Worm (Caenorhabditis elegans) whole organism, late embryonic: ENCODE results near the gene srw-100.

ENCODE experiments used
- T23F11.4 ChIP-seq: fragments of 200-800 bp; sonication (Bioruptor generic); optimal IDR thresholded peaks from 2 replicates; lab custom pipeline; 2018; ENCODE audit warnings: mild to moderate bottlenecking, missing genetic modification characterization, missing compliant biosample characterization
- ahr-1 ChIP-seq: sonication (generic microtip); optimal IDR thresholded peaks from 2 replicates; lab custom pipeline; 2016; ENCODE audit warnings: missing genetic modification characterization, missing compliant biosample characterization
- ama-1 ChIP-seq: fragments of 150-350 bp; optimal IDR thresholded peaks from 2 replicates; lab custom pipeline; 2014
- ceh-24 ChIP-seq: sonication (generic microtip); optimal IDR thresholded peaks from 2 replicates; lab custom pipeline; 2016; ENCODE audit warnings: mild to moderate bottlenecking, missing genetic modification characterization, missing compliant biosample characterization
- ceh-9 ChIP-seq: sonication (generic microtip); optimal IDR thresholded peaks from 2 replicates; lab custom pipeline; 2016; ENCODE audit warnings: mild to moderate bottlenecking, missing genetic modification characterization, inconsistent platforms, missing compliant biosample characterization
- fkh-10 ChIP-seq: fragments of 150-350 bp; optimal IDR thresholded peaks from 2 replicates; lab custom pipeline; 2014; ENCODE audit warnings: missing biosample characterization, missing genetic modification reagents, missing genetic modification characterization
- hlh-30 ChIP-seq: sonication (generic microtip); optimal IDR thresholded peaks from 2 replicates; lab custom pipeline; 2017; ENCODE audit warnings: antibody characterized with exemption, missing genetic modification characterization, missing compliant biosample characterization; ENCODE audit not compliant: insufficient read depth
- nfya-1 ChIP-seq: sonication (generic microtip); optimal IDR thresholded peaks from 2 replicates; lab custom pipeline; 2017; ENCODE audit warnings: missing genetic modification characterization, mild to moderate bottlenecking, missing compliant biosample characterization, antibody characterized with exemption, moderate library complexity
- rnt-1 ChIP-seq: sonication (generic microtip); optimal IDR thresholded peaks from 2 replicates; lab custom pipeline; 2016; ENCODE audit warnings: missing genetic modification characterization, missing compliant biosample characterization
- unc-42 ChIP-seq: sonication (generic microtip); optimal IDR thresholded peaks from 2 replicates; lab custom pipeline; 2016; ENCODE audit warnings: missing genotype, missing genetic modification characterization, missing compliant biosample characterization
- unc-86 ChIP-seq: sonication (generic microtip); optimal IDR thresholded peaks from 2 replicates; lab custom pipeline; 2016; ENCODE audit warnings: missing genetic modification characterization, missing compliant biosample characterization

ce11 chrV:1666904-1667303, 44.1 kb upstream of the srw-100 start, which contains the start of gene K04F1.8:
- TF ChIP-seq ahr-1 (tag; lab: Kevin White, UChicago) = no peak
- TF ChIP-seq fkh-10 (GFP tag; lab: Kevin White, UChicago) = no peak
- no peak for TF ChIP-seq hlh-30
- TF ChIP-seq unc-42 (tag; lab: Kevin White, UChicago) = no peak
- TF ChIP-seq T23F11.4 (GFP tag; lab: Kevin White, UChicago) = no peak
- no peak for TF ChIP-seq rnt-1
- TF ChIP-seq ceh-9 (tag; lab: Kevin White, UChicago) = no peak
- no peak for TF ChIP-seq ceh-24
- TF ChIP-seq ama-1 (lab: Kevin White, UChicago) = no peak
- TF ChIP-seq nfya-1 (tag; lab: Kevin White, UChicago) = no peak
- TF ChIP-seq unc-86 (tag; lab: Kevin White, UChicago) = no peak
